Fruit fly (Drosophila melanogaster) Kc167 (cell line): Measurements from ENCODE around the gene CG2157.

Experiments
- Sin3A ChIP-seq: fragments of >200 bp; optimal IDR thresholded peaks from 2 replicates; lab custom pipeline; 2018; ENCODE audit warnings: missing external identifiers
- insv ChIP-seq: fragments of >200 bp; optimal IDR thresholded peaks from 3 replicates; lab custom pipeline; 2018; ENCODE audit warnings: missing external identifiers
- psq ChIP-seq: fragments of >200 bp; optimal IDR thresholded peaks from 2 replicates; lab custom pipeline; 2017; ENCODE audit warnings: missing external identifiers

DNA sequence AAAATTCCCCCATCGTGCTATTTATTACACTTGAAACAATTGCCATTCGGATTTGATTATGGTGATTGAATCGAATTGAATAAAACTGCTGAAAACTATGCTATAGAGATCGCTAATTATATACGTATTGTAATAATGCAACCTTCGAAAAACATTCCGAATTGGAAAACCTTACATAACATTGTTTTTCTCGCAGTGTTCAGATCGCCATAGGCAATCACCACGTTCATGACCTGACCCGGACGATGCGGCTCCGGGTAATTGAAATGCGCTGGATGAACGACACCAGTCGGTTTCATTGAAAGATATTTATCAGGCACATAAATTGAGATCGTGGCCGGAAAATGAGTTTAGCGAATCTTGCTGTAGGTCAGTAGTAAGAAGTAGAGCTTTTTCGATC lies 13.7 kb downstream of the CG2157 start:
- TF ChIP-seq psq (lab: Kevin White, UChicago) (no peak), insv (lab: Kevin White, UChicago) (no peak), Sin3A (lab: Kevin White, UChicago) (no peak)
